Worm (Caenorhabditis elegans): ENCODE results near the gene C18A3.3.
A peak's percentile ranks its signal among the peaks of the same experiment; 100 is the strongest.

Gene C18A3.3

DNA sequence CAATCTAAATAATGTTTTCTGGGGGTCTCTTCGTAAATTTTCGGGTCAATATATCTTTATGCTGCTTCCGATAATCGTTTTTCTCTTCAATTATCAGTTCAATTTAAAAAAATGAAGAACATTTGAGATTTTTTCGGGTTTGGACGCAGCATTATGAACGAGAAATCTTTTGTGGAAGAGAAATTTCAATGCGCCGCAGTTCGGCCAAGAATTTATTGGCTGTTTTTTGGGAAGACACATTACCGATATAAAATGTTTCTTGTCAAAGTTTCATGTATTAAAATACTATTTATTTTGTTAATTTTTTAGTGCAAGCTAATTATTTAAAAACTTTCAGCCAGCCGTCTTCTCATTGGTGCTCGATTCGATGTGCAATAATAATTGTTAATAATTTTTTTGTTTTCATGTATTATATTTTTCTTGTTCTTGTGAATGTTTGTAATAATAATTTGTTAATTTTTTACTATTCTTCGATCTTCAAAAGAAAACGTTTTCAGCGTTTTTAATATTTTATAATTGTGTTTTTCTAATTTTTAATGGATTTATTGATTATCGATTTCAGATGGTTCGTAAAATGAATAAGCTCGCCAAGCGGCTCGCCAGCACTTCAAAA, at the start of gene C18A3.3, which contains the start of gene C18A3.10:
C18A3.3 (plus strand) TSS at position 563 of the 613 bp plus-strand sequence.
C18A3.10 (minus strand) TSS at position 101 of the 613 bp plus-strand sequence.
- TF ChIP-seq F16B12.6 (tag; optimal IDR thresholded peaks at IDR 0.05) (no peak), ztf-11 (tag; optimal IDR thresholded peaks at IDR 0.05) (no peak), irx-1 (tag; optimal IDR thresholded peaks at IDR 0.05) (no peak), efl-1 (optimal IDR thresholded peaks at IDR 0.05) (no peak), efl-1 (GFP tag; optimal IDR thresholded peaks at IDR 0.05 in 1 of 2) (peak in 1 of 2 experiments; percentile 7), dpl-1 (GFP tag; optimal IDR thresholded peaks at IDR 0.05) (peak in 1 of 3 experiments; percentile 14), lin-39 (tag; optimal IDR thresholded peaks at IDR 0.05) (no peak), ceh-90 (tag; optimal IDR thresholded peaks at IDR 0.05) (no peak), lsy-2 (tag; optimal IDR thresholded peaks at IDR 0.05) (no peak), nhr-20 (tag; optimal IDR thresholded peaks at IDR 0.05) (no peak), C34B4.2 (tag; optimal IDR thresholded peaks at IDR 0.05) (no peak), egl-27 (tag; optimal IDR thresholded peaks at IDR 0.05) (no peak), ceh-63 (GFP tag; optimal IDR thresholded peaks at IDR 0.05) (no peak), pag-3 (tag; optimal IDR thresholded peaks at IDR 0.05; ENCODE audit: borderline replicate concordance, insufficient read depth) (no peak), swsn-7 (tag; optimal IDR thresholded peaks at IDR 0.05) (no peak), nhr-76 (tag; optimal IDR thresholded peaks at IDR 0.05) (no peak)

DNA sequence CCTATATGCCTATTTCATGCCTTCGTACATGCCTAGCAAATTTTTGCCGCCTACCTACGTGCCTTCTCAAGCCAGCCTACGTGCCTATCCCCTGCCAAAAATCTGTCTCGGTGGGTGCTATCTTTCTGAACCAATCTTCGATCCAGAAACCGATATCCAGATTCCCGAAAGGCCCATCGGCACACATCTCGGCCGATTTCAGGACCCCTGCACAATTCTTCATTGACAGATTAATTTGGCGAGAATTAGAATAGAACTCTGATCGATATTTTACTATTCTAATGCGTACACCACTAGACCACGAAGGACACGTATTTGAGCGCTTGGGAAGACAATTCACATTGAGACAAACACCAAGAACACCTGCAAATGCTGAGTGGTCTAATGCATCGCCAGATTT, 48.6 kb upstream of the C18A3.3 start:
- TF ChIP-seq lin-14 (GFP tag; optimal IDR thresholded peaks at IDR 0.05): no peak
- TF ChIP-seq nhr-71 (tag; optimal IDR thresholded peaks at IDR 0.05): no peak
- no peak for TF ChIP-seq ets-5 (GFP tag; IDR thresholded peaks at IDR 0.05)
- no peak for TF ChIP-seq tbx-2 (tag; optimal IDR thresholded peaks at IDR 0.05)
- TF ChIP-seq ama-1 (optimal IDR thresholded peaks at IDR 0.05): no peak
- TF ChIP-seq isw-1 (GFP tag; IDR thresholded peaks at IDR 0.05): no peak
- no peak for TF ChIP-seq F16B12.6 (tag; optimal IDR thresholded peaks at IDR 0.05)
- TF ChIP-seq efl-3 (GFP tag; optimal IDR thresholded peaks at IDR 0.05): no peak
- no peak for TF ChIP-seq ztf-4 (tag; optimal IDR thresholded peaks at IDR 0.05)
- no peak for TF ChIP-seq ceh-88 (GFP tag; IDR thresholded peaks at IDR 0.05)
- TF ChIP-seq mef-2 (tag; optimal IDR thresholded peaks at IDR 0.05): no peak
- TF ChIP-seq pax-3 (tag; optimal IDR thresholded peaks at IDR 0.05): no peak
- no peak for TF ChIP-seq snpc-4 (tag; optimal IDR thresholded peaks at IDR 0.05)
- no peak for TF ChIP-seq aha-1 (tag; optimal IDR thresholded peaks at IDR 0.05)
- no peak for TF ChIP-seq zip-4 (GFP tag; optimal IDR thresholded peaks at IDR 0.05)
- no peak for TF ChIP-seq nhr-77 (tag; optimal IDR thresholded peaks at IDR 0.05)
- TF ChIP-seq ceh-90 (tag; optimal IDR thresholded peaks at IDR 0.05): no peak
- no peak for TF ChIP-seq ceh-8 (GFP tag; optimal IDR thresholded peaks at IDR 0.05)
- TF ChIP-seq mab-9 (GFP tag; IDR thresholded peaks at IDR 0.05): no peak
- no peak for TF ChIP-seq unc-130 (tag; optimal IDR thresholded peaks at IDR 0.05)

DNA sequence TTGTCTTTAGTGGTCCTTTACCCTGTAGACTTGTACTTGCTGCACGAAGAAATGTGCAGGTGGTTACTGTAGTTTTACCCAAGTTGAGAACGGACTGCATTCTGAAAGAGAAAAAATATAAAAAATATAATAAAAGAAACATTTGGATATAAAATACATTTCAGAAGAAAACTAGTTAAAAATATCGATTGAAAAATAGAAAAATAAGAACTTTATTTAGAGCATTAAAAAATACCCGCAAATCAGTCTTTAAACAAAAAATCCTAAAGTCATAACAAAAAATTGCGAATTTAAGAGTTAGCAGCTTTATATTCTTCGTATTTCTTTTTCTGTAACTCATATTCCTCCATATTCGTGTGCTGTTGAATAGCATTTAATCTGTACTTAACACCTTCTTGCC, 47.3 kb upstream of the C18A3.3 start, which contains the start of gene C25H3.7:
C25H3.7 (minus strand) TSS at position 101 of the 400 bp plus-strand sequence.
- no peak for TF ChIP-seq hlh-4 (tag; optimal IDR thresholded peaks at IDR 0.05)

DNA sequence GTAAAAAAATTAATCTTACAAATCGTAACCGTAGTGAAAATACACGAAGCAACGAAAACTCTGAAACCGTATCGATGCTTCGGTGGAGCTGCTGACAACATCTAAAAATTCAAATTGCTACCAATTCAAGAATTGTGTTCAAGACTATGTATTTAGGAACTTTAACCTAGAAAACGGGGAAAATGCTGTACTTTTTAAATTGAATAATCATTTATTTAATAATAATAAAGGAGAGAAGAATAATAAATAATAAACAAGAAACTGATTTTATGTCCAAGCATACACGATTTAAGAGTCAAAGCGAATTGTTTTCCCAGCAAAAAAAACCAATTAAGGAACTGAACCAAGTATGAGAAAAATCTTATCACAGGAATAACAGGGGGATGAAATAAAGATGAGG, 46.5 kb upstream of the C18A3.3 start, which contains the start of gene C25H3.17:
C25H3.17 (minus strand) TSS at position 101 of the 400 bp plus-strand sequence.
- TF ChIP-seq sox-4 (tag; optimal IDR thresholded peaks at IDR 0.05) (no peak), unc-98 (GFP tag; IDR thresholded peaks at IDR 0.05) (no peak), lin-15B (tag; optimal IDR thresholded peaks at IDR 0.05) (no peak), nhr-71 (tag; optimal IDR thresholded peaks at IDR 0.05) (no peak), pag-3 (tag; optimal IDR thresholded peaks at IDR 0.05; ENCODE audit: borderline replicate concordance, insufficient read depth) (no peak), hlh-4 (tag; optimal IDR thresholded peaks at IDR 0.05) (no peak)
